Fruit fly (Drosophila melanogaster) whole organism: ENCODE data around the gene CG34432.

Experiments
- CG8478 ChIP-seq: fragments of >200 bp; optimal IDR thresholded peaks from 2 replicates; lab custom pipeline; 2018; ENCODE audit warnings: inconsistent platforms
- Dll ChIP-seq: fragments of >200 bp; optimal IDR thresholded peaks from 2 replicates; lab custom pipeline; 2017
- EcR ChIP-seq, 2 experiments: fragments of >200 bp; optimal IDR thresholded peaks; 2 replicates each; lab custom pipeline; 2017; ENCODE audit warnings: missing biosample characterization in 2 of 2, missing genetic modification characterization in 2 of 2, missing genetic modification reagents in 2 of 2
- pan ChIP-seq: fragments of >200 bp; optimal IDR thresholded peaks from 2 replicates; lab custom pipeline; 2017
- psq ChIP-seq: fragments of >200 bp; optimal IDR thresholded peaks from 2 replicates; lab custom pipeline; 2017
- usp ChIP-seq: fragments of >200 bp; optimal IDR thresholded peaks from 2 replicates; lab custom pipeline; 2017; ENCODE audit warnings: missing biosample characterization, missing genetic modification characterization, mixed read lengths

The CG34432 gene

DNA sequence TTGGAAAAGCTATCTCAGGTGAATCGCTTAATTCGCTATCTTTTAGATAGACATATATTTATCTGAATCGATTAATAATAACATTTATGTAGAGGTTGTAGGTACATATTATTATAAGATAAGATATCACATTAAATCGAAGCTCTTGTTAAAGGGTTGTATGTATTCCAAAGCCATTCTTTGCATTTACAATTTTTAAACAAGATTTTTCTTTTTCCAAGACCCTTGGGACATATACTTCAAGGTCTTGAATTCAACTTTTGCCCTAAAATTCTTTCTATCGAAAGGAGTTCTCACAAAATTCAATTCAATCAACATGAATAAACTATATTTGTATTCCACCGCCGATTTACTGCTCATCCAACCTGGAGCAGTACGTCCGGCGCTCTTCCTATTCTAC is at the start of gene CG34432:
Gene CG34432, plus strand, starts transcription at position 301 of the 400 bp plus-strand sequence.
- TF ChIP-seq EcR (GFP tag; optimal IDR thresholded peaks at IDR 0.05; lab: Kevin White, UChicago) (no peak), usp (no peak), CG8478 (lab: Kevin White, UChicago) (no peak), psq (lab: Kevin White, UChicago) (no peak), pan (no peak), Dll (lab: Kevin White, UChicago) (no peak)

DNA sequence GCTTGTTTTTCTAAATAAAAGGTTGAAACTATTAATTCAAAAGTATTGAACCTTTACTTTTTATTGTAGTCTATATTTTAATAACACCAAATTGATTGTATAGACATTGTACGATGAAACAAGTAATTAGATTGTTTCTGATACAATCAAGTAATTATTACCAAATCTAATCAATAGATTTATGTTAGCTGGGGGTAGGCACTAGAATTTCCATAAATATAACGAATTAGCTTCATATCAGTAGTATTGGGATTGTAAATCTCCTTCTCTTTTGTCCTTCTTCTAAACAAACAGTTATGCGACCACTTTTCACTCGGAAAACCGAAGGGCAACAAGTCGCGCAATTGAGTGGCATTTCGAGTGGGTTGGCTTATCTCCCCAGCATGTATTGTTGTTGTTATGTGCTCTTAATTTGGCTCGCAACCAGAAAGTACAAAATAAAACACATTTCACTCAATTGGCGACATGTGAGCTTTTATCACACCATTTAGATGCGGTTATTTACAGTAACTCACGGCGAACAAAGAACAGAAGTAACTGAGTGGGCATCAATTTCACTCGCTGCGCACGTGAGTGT is 49.5 kb upstream of the CG34432 start:
- TF ChIP-seq usp: no peak
- TF ChIP-seq Dll (lab: Kevin White, UChicago): no peak
- TF ChIP-seq EcR (GFP tag; optimal IDR thresholded peaks at IDR 0.05; lab: Kevin White, UChicago): no peak
- no peak for TF ChIP-seq CG8478 (lab: Kevin White, UChicago)
- TF ChIP-seq pan: no peak
- no peak for TF ChIP-seq psq (lab: Kevin White, UChicago)

DNA sequence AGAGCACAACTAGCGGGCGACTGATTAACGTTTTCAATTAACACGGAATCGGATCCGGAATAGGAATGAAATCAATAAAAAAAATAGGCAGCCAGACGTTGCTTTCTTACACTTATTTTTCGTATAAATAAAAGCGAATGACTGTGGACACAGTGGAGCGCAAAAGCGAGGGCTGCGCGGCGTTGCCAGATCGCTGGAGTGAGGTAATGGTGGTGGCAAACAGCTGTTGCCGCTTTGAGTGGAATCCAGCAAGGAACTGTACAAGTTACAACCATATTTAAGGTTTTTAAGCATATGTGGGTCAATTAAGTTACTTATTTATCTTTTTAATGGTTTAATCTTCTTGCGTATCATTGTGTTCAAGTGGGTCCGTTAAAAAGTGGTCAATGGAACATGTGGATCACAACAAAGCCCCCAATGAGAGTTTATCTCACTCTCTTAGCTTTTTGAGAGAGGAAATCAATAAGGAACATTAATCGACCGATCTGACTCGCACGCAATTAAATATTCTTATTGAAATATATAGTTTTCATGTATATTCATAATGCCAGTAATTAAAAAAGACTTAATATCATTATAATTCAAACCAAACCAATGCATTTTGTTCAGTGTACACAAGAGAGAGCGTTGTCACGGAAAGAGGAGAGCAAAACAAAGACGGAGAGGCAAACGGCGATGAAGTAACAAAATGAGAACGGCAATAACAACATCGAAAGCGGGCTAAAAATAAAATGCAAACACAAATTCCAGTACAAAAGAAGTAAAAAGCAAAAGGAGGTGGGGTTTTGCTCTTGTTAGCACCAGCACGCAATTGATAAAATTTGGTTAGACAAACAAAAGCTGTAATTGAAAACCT is 48.6 kb upstream of the CG34432 start:
- TF ChIP-seq Dll (lab: Kevin White, UChicago): no peak
- TF ChIP-seq pan: no peak
- peak; percentile 27 for TF ChIP-seq psq (lab: Kevin White, UChicago)
- no peak for TF ChIP-seq usp

DNA sequence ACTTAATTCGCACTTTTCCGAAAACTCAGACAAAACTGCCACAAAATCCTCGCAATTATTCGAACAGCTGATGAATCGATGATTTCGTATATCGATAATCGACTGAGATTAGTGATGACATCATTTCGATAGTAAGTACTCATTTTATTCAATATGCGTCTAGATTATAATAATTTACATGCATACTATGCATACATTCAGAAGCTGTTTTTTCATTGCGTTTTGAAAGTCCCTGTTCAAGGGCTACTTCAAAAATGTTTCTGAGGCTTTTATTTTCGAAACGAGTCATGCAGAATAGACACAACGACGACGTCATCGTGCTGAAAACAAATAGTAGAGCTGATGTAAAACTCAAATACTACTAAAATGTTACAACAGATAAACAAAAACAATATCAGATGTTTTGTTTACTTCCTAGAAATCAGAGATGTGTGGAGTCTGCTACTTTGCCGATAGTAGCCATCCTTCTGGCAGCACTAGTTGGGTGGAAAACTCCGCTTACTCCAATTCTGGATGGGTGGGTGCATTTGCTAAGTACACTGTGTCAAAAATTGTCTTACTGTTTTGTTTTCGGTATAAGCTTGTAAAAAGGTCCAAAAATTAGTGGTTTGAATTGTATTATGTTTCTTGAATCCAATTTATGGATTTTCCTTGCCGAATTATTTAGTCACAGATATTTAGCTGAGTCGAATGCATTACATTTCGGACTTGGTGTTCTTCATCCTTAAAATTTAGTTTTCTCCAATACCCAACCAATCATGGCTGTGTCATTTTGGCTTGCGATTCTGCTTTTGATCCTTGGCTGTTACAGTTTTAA is 47.3 kb upstream of the CG34432 start, which contains the start of the genes CG2246 and CG31021:
Gene CG2246, minus strand, starts transcription at position 50 of the 817 bp plus-strand sequence.
Gene CG31021, plus strand, starts transcription at position 767 of the 817 bp plus-strand sequence.
- no peak for TF ChIP-seq psq (lab: Kevin White, UChicago)

DNA sequence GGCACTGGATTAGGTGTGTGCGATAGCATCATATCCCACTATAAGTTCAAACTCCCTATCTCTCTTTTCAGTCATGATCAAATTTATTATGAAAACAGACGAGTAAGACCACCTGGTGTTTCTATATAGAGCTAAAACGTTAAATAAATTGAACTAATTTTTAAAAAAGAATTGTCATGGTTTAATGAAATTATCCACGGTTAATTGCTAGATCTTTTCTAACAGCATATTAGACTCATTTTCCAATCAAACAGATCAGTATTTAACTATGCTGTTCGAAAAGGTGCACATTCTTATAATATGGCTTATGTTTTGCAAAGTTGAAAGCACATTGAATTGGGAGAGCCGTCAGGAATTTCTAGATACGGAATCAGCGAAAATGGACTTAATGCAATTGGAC is 45.1 kb upstream of the CG34432 start, which contains the start of gene PH4alphaNE3:
Gene PH4alphaNE3, plus strand, starts transcription at position 301 of the 400 bp plus-strand sequence.
- TF ChIP-seq usp: no peak
- TF ChIP-seq psq (lab: Kevin White, UChicago): no peak
- no peak for TF ChIP-seq CG8478 (lab: Kevin White, UChicago)
- TF ChIP-seq Dll (lab: Kevin White, UChicago): no peak
- TF ChIP-seq EcR (GFP tag; optimal IDR thresholded peaks at IDR 0.05; lab: Kevin White, UChicago): no peak
- no peak for TF ChIP-seq pan

DNA sequence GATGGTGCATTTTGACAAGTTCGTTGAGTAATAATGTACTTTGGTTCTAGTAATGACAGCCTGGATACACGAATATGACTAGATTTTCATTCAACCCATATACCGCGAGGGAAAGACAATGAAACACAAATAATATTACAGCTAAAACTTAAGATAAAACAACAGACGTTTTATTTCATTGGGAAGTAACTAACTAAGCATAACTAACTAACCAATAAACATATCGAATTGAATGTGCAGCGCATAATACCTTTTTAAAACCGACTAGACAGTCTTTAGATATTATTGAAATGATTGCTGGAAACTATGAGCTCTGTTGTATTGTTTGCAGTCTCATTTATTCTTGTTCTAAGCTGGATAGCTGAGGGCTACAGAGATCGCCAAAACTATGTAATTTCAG is 43.1 kb upstream of the CG34432 start, which contains the start of gene CG31016:
Gene CG31016, plus strand, starts transcription at position 301 of the 400 bp plus-strand sequence.
- TF ChIP-seq psq (lab: Kevin White, UChicago) (no peak), EcR (GFP tag; optimal IDR thresholded peaks at IDR 0.05; lab: Kevin White, UChicago) (no peak), usp (no peak), Dll (lab: Kevin White, UChicago) (no peak), CG8478 (lab: Kevin White, UChicago) (no peak)

DNA sequence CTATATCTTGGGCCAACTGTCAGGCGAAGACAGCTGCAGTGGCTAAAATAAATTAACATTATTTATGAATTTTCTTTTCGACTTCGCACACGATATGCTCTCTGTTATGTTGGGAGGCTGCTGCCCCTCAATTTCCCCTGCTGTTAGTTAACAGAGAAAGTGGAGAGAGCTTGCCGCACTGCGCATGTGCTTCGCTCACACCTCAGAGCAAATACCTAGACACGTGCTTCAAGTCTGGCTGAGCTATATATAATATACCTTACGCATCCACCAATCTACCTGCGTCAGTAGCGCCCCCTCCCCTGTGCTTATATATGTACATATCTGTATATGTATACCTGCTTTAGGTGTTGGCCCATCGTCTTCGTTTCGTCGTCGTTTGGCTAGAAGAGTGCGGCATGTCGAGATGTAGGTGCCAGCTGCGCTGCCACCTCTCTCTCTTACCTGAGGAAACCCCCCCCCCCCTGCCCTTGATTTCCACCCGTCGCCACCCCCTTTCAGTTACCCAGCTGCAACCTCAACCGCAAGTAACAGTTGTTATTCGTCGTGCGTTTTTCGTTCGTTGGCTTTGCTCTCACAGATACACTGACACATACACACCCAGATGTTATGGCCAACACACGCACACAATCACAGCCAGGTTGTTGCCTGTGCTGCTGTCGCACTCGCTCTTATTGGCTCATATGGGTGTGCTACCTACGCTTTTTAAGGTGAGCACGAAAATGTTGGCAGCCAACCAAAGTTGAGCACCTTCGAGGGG is 32.7 kb upstream of the CG34432 start:
- TF ChIP-seq pan: no peak
- TF ChIP-seq EcR (GFP tag; optimal IDR thresholded peaks at IDR 0.05; lab: Kevin White, UChicago): no peak
- no peak for TF ChIP-seq usp
- no peak for TF ChIP-seq Dll (lab: Kevin White, UChicago)
- TF ChIP-seq psq (lab: Kevin White, UChicago): no peak
- TF ChIP-seq CG8478 (lab: Kevin White, UChicago): no peak

DNA sequence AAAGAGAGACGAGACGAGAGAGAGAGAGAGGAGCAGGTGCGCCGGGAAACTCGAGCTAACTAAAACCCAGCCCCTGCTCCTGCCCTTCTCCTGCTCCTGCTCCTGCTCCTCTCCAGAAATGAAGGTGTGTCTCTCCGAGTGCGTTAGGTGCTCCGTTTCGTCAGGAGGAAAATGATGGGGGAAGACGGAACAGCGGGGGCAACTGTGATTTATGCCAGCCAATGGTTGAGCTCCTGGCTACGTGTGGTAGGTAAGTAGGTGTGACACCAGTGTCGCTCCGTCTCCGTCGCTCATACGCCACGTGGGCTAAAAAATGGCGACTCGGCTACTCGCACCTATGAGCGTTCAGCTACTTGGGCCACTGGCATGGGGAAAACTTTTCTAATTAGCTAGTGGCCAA is 31.5 kb upstream of the CG34432 start:
- TF ChIP-seq CG8478 (lab: Kevin White, UChicago): no peak
- no peak for TF ChIP-seq psq (lab: Kevin White, UChicago)
- no peak for TF ChIP-seq usp
- TF ChIP-seq Dll (lab: Kevin White, UChicago): no peak
- TF ChIP-seq EcR (GFP tag; optimal IDR thresholded peaks at IDR 0.05; lab: Kevin White, UChicago): no peak
- TF ChIP-seq pan: no peak

DNA sequence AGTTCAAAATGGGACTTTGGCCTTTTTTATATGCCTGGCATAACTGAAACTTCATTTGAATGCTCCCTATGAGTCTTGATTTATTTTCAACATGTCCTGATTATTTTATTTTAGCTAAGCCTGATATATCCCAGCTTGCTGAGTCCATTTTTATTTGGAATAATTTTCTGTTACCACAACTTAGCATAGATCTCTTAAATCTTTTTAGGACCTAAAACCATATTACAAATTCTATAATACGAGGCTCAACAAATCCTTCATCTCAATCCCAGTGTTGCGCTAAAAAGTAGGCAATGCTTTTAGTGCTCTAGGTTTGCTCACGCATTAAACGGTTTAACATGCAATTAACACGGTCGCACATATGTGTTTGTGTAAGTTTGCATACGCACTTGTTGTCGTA is 27.1 kb upstream of the CG34432 start, which contains the start of gene CG44954:
Gene CG44954, minus strand, starts transcription at position 101 of the 400 bp plus-strand sequence.
- TF ChIP-seq usp: no peak
- no peak for TF ChIP-seq Dll (lab: Kevin White, UChicago)

DNA sequence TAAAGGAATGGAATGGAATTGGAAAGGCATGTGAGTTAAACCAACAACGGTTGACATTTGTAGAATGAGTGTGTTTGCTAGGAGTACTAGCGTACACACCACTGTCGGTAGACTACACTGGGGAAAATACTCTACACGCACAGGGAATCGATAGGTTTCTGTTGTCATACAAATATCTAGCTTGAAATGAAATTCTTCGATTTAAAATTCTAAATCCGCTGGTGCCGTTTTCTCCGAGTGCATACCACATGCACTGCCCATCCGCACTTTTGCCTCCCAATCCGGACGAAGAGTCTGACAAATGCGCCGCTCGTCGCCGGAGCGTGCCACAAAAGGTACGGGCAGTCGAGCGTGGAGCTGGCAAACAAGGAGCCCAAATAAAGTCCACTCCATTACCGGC is 20.0 kb upstream of the CG34432 start, which contains the start of gene CG2267:
Gene CG2267, minus strand, starts transcription at position 101 of the 400 bp plus-strand sequence.
- no peak for TF ChIP-seq usp
- TF ChIP-seq Dll (lab: Kevin White, UChicago): no peak
- no peak for TF ChIP-seq psq (lab: Kevin White, UChicago)
- TF ChIP-seq EcR (GFP tag; optimal IDR thresholded peaks at IDR 0.05; lab: Kevin White, UChicago): no peak
- TF ChIP-seq CG8478 (lab: Kevin White, UChicago): no peak
- TF ChIP-seq pan: no peak

DNA sequence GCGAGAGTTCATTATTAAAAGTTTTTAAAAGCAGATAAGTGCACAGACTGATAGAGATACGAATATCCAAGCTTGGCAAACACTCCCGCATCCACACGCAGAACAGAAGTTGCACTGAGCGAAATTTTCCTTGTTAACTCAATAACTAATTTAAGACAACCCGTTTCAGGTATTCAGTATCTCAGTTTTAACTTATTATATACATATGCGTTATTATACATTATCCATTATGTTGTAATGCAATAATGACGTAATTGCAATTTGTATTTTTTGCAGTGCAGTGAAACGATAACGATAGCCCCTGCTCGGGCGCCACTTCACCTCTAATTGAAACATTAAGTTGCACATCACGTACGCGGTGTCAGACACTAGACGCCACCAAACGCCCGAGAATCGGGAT is 5.7 kb upstream of the CG34432 start:
- no peak for TF ChIP-seq psq (lab: Kevin White, UChicago)
